Fruit fly (Drosophila melanogaster) whole organism, prepupa: ENCODE results near the gene CG13045.

ENCODE experiments used
- CG15336 ChIP-seq: fragments of 200-800 bp; sonication (Bioruptor generic); IDR thresholded peaks from 2 replicates; pipeline ENCODE4 v1.3.6; 2022; ENCODE audit warnings: missing biosample characterization, missing genetic modification characterization
- CG34406 ChIP-seq: fragments of 200-800 bp; sonication (Bioruptor generic); optimal IDR thresholded peaks from 3 replicates; lab custom pipeline; 2016; ENCODE audit warnings: missing biosample characterization, missing genetic modification characterization
- CG3919 ChIP-seq: fragments of 200-800 bp; sonication (Bioruptor generic); optimal IDR thresholded peaks from 3 replicates; lab custom pipeline; 2016; ENCODE audit warnings: missing biosample characterization, missing genetic modification characterization
- CG8119 ChIP-seq: fragments of 200-800 bp; sonication (Bioruptor generic); IDR thresholded peaks from 3 replicates; pipeline ENCODE4 v1.3.6; 2022; ENCODE audit warnings: missing biosample characterization, missing genetic modification characterization
- Eip75B ChIP-seq: fragments of 200-800 bp; sonication (Bioruptor generic); optimal IDR thresholded peaks from 3 replicates; lab custom pipeline; 2016; ENCODE audit warnings: missing biosample characterization, missing genetic modification characterization
- Sox102F ChIP-seq: fragments of 200-800 bp; sonication (Bioruptor generic); optimal IDR thresholded peaks from 2 replicates; lab custom pipeline; 2016; ENCODE audit warnings: missing biosample characterization, mild to moderate bottlenecking, missing genetic modification characterization
- achi ChIP-seq: fragments of 200-800 bp; sonication (Bioruptor generic); optimal IDR thresholded peaks from 3 replicates; lab custom pipeline; 2016; ENCODE audit warnings: missing biosample characterization, missing genetic modification characterization
- esn ChIP-seq: fragments of 200-800 bp; sonication (Bioruptor generic); optimal IDR thresholded peaks from 2 replicates; lab custom pipeline; 2016; ENCODE audit warnings: missing biosample characterization, mild to moderate bottlenecking, missing genetic modification characterization, moderate library complexity
- fd85E ChIP-seq: fragments of 200-800 bp; sonication (Bioruptor generic); optimal IDR thresholded peaks from 3 replicates; lab custom pipeline; 2016; ENCODE audit warnings: missing biosample characterization, missing genetic modification characterization
- pdm3 ChIP-seq: fragments of 200-800 bp; sonication (Bioruptor generic); optimal IDR thresholded peaks from 3 replicates; lab custom pipeline; 2016; ENCODE audit warnings: missing biosample characterization, missing genetic modification characterization

DNA sequence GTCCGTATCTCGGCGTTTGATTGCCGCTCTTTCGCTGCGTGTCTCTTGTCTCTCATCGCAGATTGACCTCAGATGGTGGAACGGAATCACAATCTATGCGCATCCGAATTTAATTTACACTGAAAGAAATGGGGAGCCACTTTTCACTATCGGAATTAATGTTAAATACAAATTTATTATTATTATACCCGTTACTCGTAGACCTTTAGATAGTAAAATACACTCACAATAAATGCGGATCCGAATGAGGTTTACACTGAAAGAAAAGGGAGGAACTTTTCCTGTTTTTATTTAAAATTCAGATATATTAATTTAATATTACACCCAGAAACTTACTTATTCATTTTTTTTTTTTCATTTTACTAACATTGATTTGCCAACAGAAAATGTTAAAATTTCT lies 1.7 kb downstream of the CG13045 start:
- TF ChIP-seq esn (GFP tag; lab: Kevin White, UChicago) (no peak), CG3919 (GFP tag; lab: Kevin White, UChicago) (no peak), achi (GFP tag; lab: Kevin White, UChicago) (peak; percentile 23), CG15336 (GFP tag; lab: Robert Waterston, UW) (peak; percentile 8; the same call in 1 of the 2 replicates), CG8119 (peak; percentile 46; the same call in 1 of the 3 replicates), fd85E (no peak), Sox102F (GFP tag; lab: Kevin White, UChicago) (no peak), pdm3 (GFP tag; lab: Kevin White, UChicago) (peak; percentile 10), CG34406 (GFP tag; lab: Kevin White, UChicago) (peak; percentile 5), Eip75B (GFP tag; lab: Kevin White, UChicago) (no peak)
